Fruit fly (Drosophila melanogaster) whole organism, pupa: ENCODE results near the gene CG8564.

Experiments used
- CG10348 ChIP-seq: fragments of 200-800 bp; sonication (Bioruptor generic); IDR thresholded peaks from 2 replicates; pipeline ENCODE4 v1.3.6; 2022; ENCODE audit warnings: missing biosample characterization, missing genetic modification characterization
- CG12605 ChIP-seq: fragments of 200-800 bp; sonication (Bioruptor generic); IDR thresholded peaks from 2 replicates; pipeline ENCODE4 v1.3.6; 2022; ENCODE audit warnings: missing biosample characterization, missing genetic modification characterization
- CG13204 ChIP-seq: fragments of 200-800 bp; sonication (Bioruptor generic); optimal IDR thresholded peaks from 2 replicates; lab custom pipeline; 2018; ENCODE audit warnings: missing biosample characterization, mild to moderate bottlenecking, missing genetic modification characterization, moderate library complexity
- CG14655 ChIP-seq: fragments of 200-800 bp; sonication (Bioruptor generic); optimal IDR thresholded peaks from 3 replicates; lab custom pipeline; 2017; ENCODE audit warnings: mild to moderate bottlenecking, missing biosample characterization, missing genetic modification reagents, missing genetic modification characterization
- CG15710 ChIP-seq: fragments of 200-800 bp; sonication (Bioruptor generic); optimal IDR thresholded peaks from 2 replicates; lab custom pipeline; 2018; ENCODE audit warnings: missing biosample characterization, mild to moderate bottlenecking, missing genetic modification characterization, moderate library complexity
- CG17806 ChIP-seq: fragments of 200-800 bp; sonication (Bioruptor generic); optimal IDR thresholded peaks from 2 replicates; lab custom pipeline; 2018; ENCODE audit warnings: missing biosample characterization, mild to moderate bottlenecking, missing genetic modification characterization, moderate library complexity
- CG32121 ChIP-seq: fragments of 200-800 bp; sonication (Bioruptor generic); IDR thresholded peaks from 2 replicates; pipeline ENCODE4 v1.3.6; 2022; ENCODE audit warnings: missing biosample characterization, missing genetic modification characterization
- CG34367 ChIP-seq: fragments of 200-800 bp; sonication (Bioruptor generic); optimal IDR thresholded peaks from 2 replicates; lab custom pipeline; 2018; ENCODE audit warnings: missing biosample characterization, mild to moderate bottlenecking, missing genetic modification characterization
- CG4496 ChIP-seq: fragments of 200-800 bp; sonication (Bioruptor generic); IDR thresholded peaks from 3 replicates; pipeline ENCODE4 v1.3.6; 2022; ENCODE audit warnings: missing biosample characterization, missing genetic modification characterization
- CG8159 ChIP-seq: fragments of 200-800 bp; sonication (Bioruptor generic); optimal IDR thresholded peaks from 3 replicates; lab custom pipeline; 2018; ENCODE audit warnings: missing biosample characterization, mild to moderate bottlenecking, missing genetic modification characterization, moderate library complexity
- CG8301 ChIP-seq: fragments of 200-800 bp; sonication (Bioruptor generic); optimal IDR thresholded peaks from 2 replicates; lab custom pipeline; 2018; ENCODE audit warnings: missing biosample characterization, mild to moderate bottlenecking, missing genetic modification characterization
- CG9948 ChIP-seq: fragments of 200-800 bp; sonication (Bioruptor generic); optimal IDR thresholded peaks from 2 replicates; lab custom pipeline; 2018; ENCODE audit warnings: missing biosample characterization, mild to moderate bottlenecking, missing genetic modification characterization, moderate library complexity
- D1 ChIP-seq: fragments of 200-800 bp; sonication (Bioruptor generic); optimal IDR thresholded peaks from 2 replicates; lab custom pipeline; 2018; ENCODE audit warnings: missing biosample characterization, mild to moderate bottlenecking, missing genetic modification characterization, moderate library complexity
- EcR ChIP-seq: fragments of 200-800 bp; sonication (Bioruptor generic); optimal IDR thresholded peaks from 3 replicates; lab custom pipeline; 2019; ENCODE audit warnings: missing biosample characterization, missing genetic modification characterization, mild to moderate bottlenecking, moderate library complexity, missing genetic modification reagents
- Ets98B ChIP-seq: fragments of 200-800 bp; sonication (Bioruptor generic); IDR thresholded peaks from 2 replicates; pipeline ENCODE4 v1.3.6; 2022; ENCODE audit warnings: missing biosample characterization, missing genetic modification characterization
- Pif1A ChIP-seq: fragments of 200-800 bp; sonication (Bioruptor generic); optimal IDR thresholded peaks from 3 replicates; lab custom pipeline; 2016; ENCODE audit warnings: missing biosample characterization, missing genetic modification characterization
- Pif1B ChIP-seq: fragments of 200-800 bp; sonication (Bioruptor generic); optimal IDR thresholded peaks from 3 replicates; lab custom pipeline; 2016; ENCODE audit warnings: missing biosample characterization, missing genetic modification characterization
- Snoo ChIP-seq: fragments of 200-800 bp; sonication (Bioruptor generic); optimal IDR thresholded peaks from 3 replicates; lab custom pipeline; 2017; ENCODE audit warnings: missing biosample characterization, mild to moderate bottlenecking, missing genetic modification characterization, inconsistent platforms
- fd96Ca ChIP-seq: fragments of 200-800 bp; sonication (Bioruptor generic); IDR thresholded peaks from 3 replicates; pipeline ENCODE4 v1.3.6; 2022; ENCODE audit warnings: missing biosample characterization, missing genetic modification characterization
- gl ChIP-seq: fragments of 200-800 bp; sonication (Bioruptor generic); optimal IDR thresholded peaks from 2 replicates; lab custom pipeline; 2018; ENCODE audit warnings: missing biosample characterization, mild to moderate bottlenecking, missing genetic modification characterization
- rn ChIP-seq: fragments of 200-800 bp; sonication (Bioruptor generic); IDR thresholded peaks from 2 replicates; pipeline ENCODE4 v1.3.6; 2022; ENCODE audit warnings: missing biosample characterization, missing genetic modification characterization

Gene CG8564

dm6 chr3L:7376151-7376550 lies 11.6 kb downstream of the CG8564 start:
- no peak for TF ChIP-seq D1
- no peak for TF ChIP-seq CG8159 (tag; lab: Kevin White, UChicago)
- no peak for TF ChIP-seq CG8301 (tag; lab: Kevin White, UChicago)
- TF ChIP-seq CG9948 (tag; lab: Kevin White, UChicago): no peak
- TF ChIP-seq CG10348 (GFP tag; lab: Robert Waterston, UW): no peak
- no peak for TF ChIP-seq gl (tag; lab: Kevin White, UChicago)
- TF ChIP-seq fd96Ca (GFP tag; lab: Robert Waterston, UW): no peak
- no peak for TF ChIP-seq CG34367 (tag; lab: Kevin White, UChicago)
- TF ChIP-seq CG13204 (GFP tag; lab: Kevin White, UChicago): no peak
- TF ChIP-seq CG32121 (GFP tag; lab: Robert Waterston, UW): no peak
- no peak for TF ChIP-seq Pif1A (GFP tag; lab: Kevin White, UChicago)
- no peak for TF ChIP-seq rn (GFP tag; lab: Robert Waterston, UW)
- TF ChIP-seq CG15710 (tag; lab: Kevin White, UChicago): no peak
- TF ChIP-seq, all 21 proteins: peak for 0

dm6 chr3L:7371290-7371689 lies 16.4 kb downstream of the CG8564 start:
- TF ChIP-seq CG9948 (tag; lab: Kevin White, UChicago): no peak
- TF ChIP-seq CG32121 (GFP tag; lab: Robert Waterston, UW): no peak
- 0 out of 3 replicates have a peak, but pooled peaks have one; percentile 25 for TF ChIP-seq CG4496 (GFP tag; lab: Robert Waterston, UW)

- peak; percentile 21 for TF ChIP-seq Pif1B
- no peak for TF ChIP-seq CG8301 (tag; lab: Kevin White, UChicago)
- no peak for TF ChIP-seq gl (tag; lab: Kevin White, UChicago)
- no peak for TF ChIP-seq CG15710 (tag; lab: Kevin White, UChicago)
- no peak for TF ChIP-seq CG9948 (tag; lab: Kevin White, UChicago)
- TF ChIP-seq rn (GFP tag; lab: Robert Waterston, UW): no peak
- TF ChIP-seq Snoo (tag; lab: Kevin White, UChicago): no peak
- TF ChIP-seq CG10348 (GFP tag; lab: Robert Waterston, UW): no peak
- TF ChIP-seq CG17806: no peak
- TF ChIP-seq CG12605 (GFP tag; lab: Robert Waterston, UW): no peak
- no peak for TF ChIP-seq CG34367 (tag; lab: Kevin White, UChicago)
- TF ChIP-seq CG14655 (GFP tag; lab: Kevin White, UChicago): no peak
- TF ChIP-seq CG13204 (GFP tag; lab: Kevin White, UChicago): no peak
- no peak for TF ChIP-seq CG8159 (tag; lab: Kevin White, UChicago)
- TF ChIP-seq Pif1A (GFP tag; lab: Kevin White, UChicago): peak; percentile 1
- TF ChIP-seq Ets98B (GFP tag; lab: Robert Waterston, UW): no peak
- TF ChIP-seq EcR (GFP tag; lab: Kevin White, UChicago): peak; percentile 33
- no peak for TF ChIP-seq CG32121 (GFP tag; lab: Robert Waterston, UW)
- no peak for TF ChIP-seq D1
- TF ChIP-seq fd96Ca (GFP tag; lab: Robert Waterston, UW): no peak
- no peak for TF ChIP-seq CG4496 (GFP tag; lab: Robert Waterston, UW)
- TF ChIP-seq, all 21 proteins: peak for 3
Observed at dm6 chr3L:7370231-7370882, 17.4 kb downstream of the CG8564 start.

dm6 chr3L:7369543-7369942 lies 18.2 kb downstream of the CG8564 start, which contains the start of gene akirin:
Gene akirin, plus strand, starts transcription at chr3L:7369843.
- TF ChIP-seq CG8301 (tag; lab: Kevin White, UChicago) (no peak), CG32121 (GFP tag; lab: Robert Waterston, UW) (no peak), CG34367 (tag; lab: Kevin White, UChicago) (no peak), fd96Ca (GFP tag; lab: Robert Waterston, UW) (no peak), CG14655 (GFP tag; lab: Kevin White, UChicago) (no peak)

dm6 chr3L:7368934-7369333 lies 18.8 kb downstream of the CG8564 start, which contains the start of gene Sh3beta:
Gene Sh3beta, minus strand, starts transcription at chr3L:7369260.
- TF ChIP-seq gl (tag; lab: Kevin White, UChicago): no peak
- TF ChIP-seq rn (GFP tag; lab: Robert Waterston, UW): no peak
- TF ChIP-seq, all 21 proteins: peak for 0

dm6 chr3L:7367798-7368678 lies 19.7 kb downstream of the CG8564 start:
- peak; percentile 43; the same call in 1 of the 2 replicates for TF ChIP-seq CG32121 (GFP tag; lab: Robert Waterston, UW)
- no peak for TF ChIP-seq CG17806
- no peak for TF ChIP-seq CG15710 (tag; lab: Kevin White, UChicago)
- TF ChIP-seq Snoo (tag; lab: Kevin White, UChicago): peak; percentile 16
- peak; percentile 18 for TF ChIP-seq Pif1A (GFP tag; lab: Kevin White, UChicago)
- no peak for TF ChIP-seq Ets98B (GFP tag; lab: Robert Waterston, UW)
- TF ChIP-seq gl (tag; lab: Kevin White, UChicago): no peak
- no peak for TF ChIP-seq CG14655 (GFP tag; lab: Kevin White, UChicago)
- peak; percentile 41 for TF ChIP-seq CG8159 (tag; lab: Kevin White, UChicago)
- TF ChIP-seq EcR (GFP tag; lab: Kevin White, UChicago): peak; percentile 93
- peak; percentile 60; the same call in 2 of the 3 replicates for TF ChIP-seq CG4496 (GFP tag; lab: Robert Waterston, UW)
- peak; percentile 33 for TF ChIP-seq CG8301 (tag; lab: Kevin White, UChicago)
- no peak for TF ChIP-seq CG12605 (GFP tag; lab: Robert Waterston, UW)
- no peak for TF ChIP-seq CG34367 (tag; lab: Kevin White, UChicago)
- TF ChIP-seq Pif1B: peak; percentile 18
- TF ChIP-seq D1: no peak
- no peak for TF ChIP-seq CG13204 (GFP tag; lab: Kevin White, UChicago)
